Worm (Caenorhabditis elegans): ENCODE data around the gene gcy-11.

ce11 chrX:17045529-17045928 lies 9.9 kb downstream of the gcy-11 start, which contains the start of gene C30G4.2:
- TF ChIP-seq tra-4 (tag; optimal IDR thresholded peaks at IDR 0.05) (no peak), aly-1 (tag; optimal IDR thresholded peaks at IDR 0.05) (no peak), ceh-13 (GFP tag; optimal IDR thresholded peaks at IDR 0.05) (no peak), ama-1 (optimal IDR thresholded peaks at IDR 0.05) (no peak), tbx-37 (GFP tag; conservative IDR thresholded peaks at IDR 0.05) (no peak), flt-1 (GFP tag; IDR thresholded peaks at IDR 0.05) (no peak), hmbx-1 (tag; optimal IDR thresholded peaks at IDR 0.05) (no peak), sea-1 (GFP tag; conservative IDR thresholded peaks at IDR 0.05) (no peak), pes-1 (GFP tag; IDR thresholded peaks at IDR 0.05) (no peak), F13C5.2 (tag; optimal IDR thresholded peaks at IDR 0.05) (no peak), hnd-1 (tag; optimal IDR thresholded peaks at IDR 0.05) (no peak), ets-7 (tag; optimal IDR thresholded peaks at IDR 0.05) (no peak)

Measured in whole organism, early embryonic.